Worm (Caenorhabditis elegans) whole organism, young adult: ENCODE results near the gene T02C1.2.

Experiments
- K12H6.12 ChIP-seq: fragments of 200-800 bp; sonication (Bioruptor generic); optimal IDR thresholded peaks from 2 replicates; lab custom pipeline; 2018; ENCODE audit warnings: mild to moderate bottlenecking, missing genetic modification characterization, missing compliant biosample characterization
- ama-1 ChIP-seq, 3 experiments: fragments of 150-350 bp in 1 of 3; sonication (generic microtip) in 2 of 3; optimal IDR thresholded peaks; 2 replicates each; lab custom pipeline; 2014 to 2018; ENCODE audit warnings: missing biosample characterization in 2 of 3, missing genetic modification characterization in 2 of 3, missing genetic modification reagents in 2 of 3
- atf-7 ChIP-seq: sonication (generic microtip); optimal IDR thresholded peaks from 2 replicates; lab custom pipeline; 2017; ENCODE audit warnings: mild to moderate bottlenecking, missing genetic modification characterization, missing compliant biosample characterization
- ceh-79 ChIP-seq: sonication (generic microtip); optimal IDR thresholded peaks from 2 replicates; lab custom pipeline; 2017; ENCODE audit warnings: mild to moderate bottlenecking, missing genetic modification characterization, missing compliant biosample characterization
- dox-1 ChIP-seq: fragments of 200-800 bp; sonication (Bioruptor generic); IDR thresholded peaks from 2 replicates; pipeline ENCODE4 v1.3.6; 2022; ENCODE audit warnings: missing genetic modification reagents, missing genetic modification characterization, missing compliant biosample characterization
- hsf-1 ChIP-seq: fragments of 200-800 bp; sonication (Bioruptor generic); IDR thresholded peaks from 2 replicates; pipeline ENCODE4 v1.3.6; 2022; ENCODE audit warnings: missing genetic modification reagents, missing genetic modification characterization, missing compliant biosample characterization
- madf-3 ChIP-seq: fragments of 200-800 bp; sonication (Bioruptor generic); IDR thresholded peaks from 2 replicates; pipeline ENCODE4 v1.3.6; 2022; ENCODE audit warnings: missing genetic modification reagents, missing genetic modification characterization, missing compliant biosample characterization
- madf-8 ChIP-seq: fragments of 200-800 bp; sonication (Bioruptor generic); conservative IDR thresholded peaks from 2 replicates; pipeline ENCODE4 v1.3.6; 2022; ENCODE audit warnings: missing genetic modification reagents, missing genetic modification characterization, missing compliant biosample characterization
- snpc-1.3 ChIP-seq: sonication (generic microtip); optimal IDR thresholded peaks from 2 replicates; lab custom pipeline; 2017; ENCODE audit warnings: missing genetic modification characterization, mild to moderate bottlenecking, missing compliant biosample characterization, antibody characterized with exemption, moderate library complexity, missing genotype, missing genetic modification reagents; ENCODE audit not compliant: insufficient read depth
- sptf-2 ChIP-seq: fragments of 200-800 bp; sonication (Bioruptor generic); optimal IDR thresholded peaks from 2 replicates; lab custom pipeline; 2018; ENCODE audit warnings: mild to moderate bottlenecking, missing genetic modification characterization, missing compliant biosample characterization

ce11 chrIII:9289815-9290214 is 39.0 kb downstream of the T02C1.2 start:
- TF ChIP-seq hsf-1 (no peak), ama-1 (optimal IDR thresholded peaks at IDR 0.05; lab: Kevin White, UChicago) (no peak), ama-1 (GFP tag; optimal IDR thresholded peaks at IDR 0.05; lab: Kevin White, UChicago) (no peak), K12H6.12 (tag; lab: Kevin White, UChicago) (no peak), madf-3 (GFP tag; lab: Robert Waterston, UW) (no peak), dox-1 (GFP tag; lab: Robert Waterston, UW) (peak; percentile 65), ceh-79 (tag; lab: Kevin White, UChicago) (no peak), atf-7 (tag; lab: Kevin White, UChicago) (peak; percentile 65), snpc-1.3 (tag; lab: Kevin White, UChicago) (no peak), sptf-2 (GFP tag; lab: Kevin White, UChicago) (no peak), madf-8 (no peak)
